Fruit fly (Drosophila melanogaster): ENCODE data around the gene RpS3A.

RpS3A gene

DNA sequence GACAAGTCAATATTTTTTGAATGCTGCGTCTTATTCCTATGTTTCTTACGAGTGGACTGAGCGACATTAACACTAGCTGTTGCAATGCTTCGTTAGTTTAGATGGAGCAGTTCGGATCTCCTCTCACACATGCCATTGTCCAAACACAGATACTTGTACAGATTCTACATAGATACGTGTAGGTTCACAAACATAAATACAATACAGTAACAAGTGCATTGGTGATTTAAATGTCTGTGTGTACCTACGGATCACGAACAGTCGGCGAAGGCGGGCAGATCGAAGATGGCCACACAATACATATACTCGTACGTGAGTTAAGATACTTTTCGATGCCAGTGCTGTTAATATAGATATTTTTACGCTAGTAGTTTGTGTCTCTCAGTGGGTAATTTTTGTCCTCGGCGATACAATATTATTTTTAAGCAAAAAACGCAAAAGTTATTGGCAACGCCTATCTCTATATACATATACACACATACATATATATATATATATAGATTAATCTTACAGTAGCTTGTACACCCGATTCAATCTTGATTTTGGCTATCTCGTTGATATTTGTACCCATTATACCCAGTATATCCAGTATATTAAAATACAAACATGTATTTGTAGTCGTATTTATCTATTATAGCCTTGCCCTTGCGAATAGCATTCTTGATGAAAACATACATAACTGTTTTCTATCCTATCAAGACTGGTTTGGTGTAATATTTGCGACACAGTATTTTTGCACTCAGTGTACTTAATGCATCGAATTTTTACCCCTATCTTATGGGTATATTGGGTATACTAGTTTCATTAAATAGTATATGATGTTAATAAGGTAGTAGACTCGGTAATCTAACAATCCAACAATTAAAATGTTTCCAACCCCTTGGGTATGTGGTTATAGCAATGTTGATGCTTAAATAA, 10.5 kb downstream of the RpS3A start, which contains the start of gene ci (continued):
- no peak for TF ChIP-seq CG1832 (GFP tag; optimal IDR thresholded peaks at IDR 0.05)
- no peak for TF ChIP-seq ab (GFP tag; optimal IDR thresholded peaks at IDR 0.05)
- TF ChIP-seq Six4 (GFP tag; optimal IDR thresholded peaks at IDR 0.05), result no peak
- TF ChIP-seq zfh1 (GFP tag; IDR thresholded peaks at IDR 0.05), result no peak
- TF ChIP-seq CG13296 (GFP tag; optimal IDR thresholded peaks at IDR 0.05), result peak; percentile 56
- TF ChIP-seq stc (GFP tag; IDR thresholded peaks at IDR 0.05), result no peak
- no peak for TF ChIP-seq Dll (GFP tag; IDR thresholded peaks at IDR 0.05; ENCODE audit: partially characterized antibody)
- TF ChIP-seq CG8388 (GFP tag; optimal IDR thresholded peaks at IDR 0.05), result peak; percentile 89
- no peak for TF ChIP-seq CG13123 (GFP tag; optimal IDR thresholded peaks at IDR 0.05)
- TF ChIP-seq PHDP (tag; optimal IDR thresholded peaks at IDR 0.05), result peak; percentile 0
- TF ChIP-seq wor (GFP tag; IDR thresholded peaks at IDR 0.05), result no peak
- TF ChIP-seq esg (GFP tag; conservative IDR thresholded peaks at IDR 0.05), result no peak
- no peak for TF ChIP-seq Hmx (GFP tag; optimal IDR thresholded peaks at IDR 0.05)
- TF ChIP-seq Lim3 (GFP tag; IDR thresholded peaks at IDR 0.05), result no peak
- TF ChIP-seq Vsx1 (GFP tag; optimal IDR thresholded peaks at IDR 0.05), result no peak
- no peak for TF ChIP-seq Myb (GFP tag; optimal IDR thresholded peaks at IDR 0.05)
- no peak for TF ChIP-seq Hr3 (GFP tag; optimal IDR thresholded peaks at IDR 0.05)
- TF ChIP-seq CG11560 (tag; IDR thresholded peaks at IDR 0.05), result no peak
- no peak for TF ChIP-seq jigr1 (GFP tag; IDR thresholded peaks at IDR 0.05)
- TF ChIP-seq salm (tag; optimal IDR thresholded peaks at IDR 0.05), result peak; percentile 43
- TF ChIP-seq NFAT (GFP tag; IDR thresholded peaks at IDR 0.05), result no peak
- TF ChIP-seq sens-2 (GFP tag; IDR thresholded peaks at IDR 0.05), result no peak
- TF ChIP-seq peb (GFP tag; IDR thresholded peaks at IDR 0.05), result 0 out of 2 replicates have a peak, but pooled peaks have one; percentile 25
- no peak for TF ChIP-seq dimm (GFP tag; IDR thresholded peaks at IDR 0.05)
- TF ChIP-seq CG10321 (GFP tag; IDR thresholded peaks at IDR 0.05), result no peak
- TF ChIP-seq CG31224 (GFP tag; IDR thresholded peaks at IDR 0.05), result no peak
- TF ChIP-seq CG6175 (GFP tag; IDR thresholded peaks at IDR 0.05), result no peak
- TF ChIP-seq bowl (GFP tag; IDR thresholded peaks at IDR 0.05), result no peak
- no peak for TF ChIP-seq aop (GFP tag; IDR thresholded peaks at IDR 0.05)
- no peak for TF ChIP-seq Ssrp (tag; optimal IDR thresholded peaks at IDR 0.05)
- no peak for TF ChIP-seq Hmr (GFP tag; optimal IDR thresholded peaks at IDR 0.05)
- TF ChIP-seq Lhr (GFP tag; optimal IDR thresholded peaks at IDR 0.05), result no peak
- peak; percentile 26 for TF ChIP-seq stwl (tag; optimal IDR thresholded peaks at IDR 0.05)
- TF ChIP-seq CG18764 (GFP tag; optimal IDR thresholded peaks at IDR 0.05), result no peak
- no peak for TF ChIP-seq fu2 (GFP tag; optimal IDR thresholded peaks at IDR 0.05)
- no peak for TF ChIP-seq CG1529 (GFP tag; optimal IDR thresholded peaks at IDR 0.05)
- TF ChIP-seq grau (tag; optimal IDR thresholded peaks at IDR 0.05), result peak; percentile 10
- TF ChIP-seq sug (tag; optimal IDR thresholded peaks at IDR 0.05), result peak; percentile 72
- peak; percentile 55 for TF ChIP-seq CG3838 (GFP tag; optimal IDR thresholded peaks at IDR 0.05)
- no peak for TF ChIP-seq klu (GFP tag; IDR thresholded peaks at IDR 0.05)
- no peak; the same call in 1 of the 2 replicates for TF ChIP-seq Bgb (GFP tag; IDR thresholded peaks at IDR 0.05; ENCODE audit: partially characterized antibody)
- TF ChIP-seq CG33213 (GFP tag; optimal IDR thresholded peaks at IDR 0.05), result peak; percentile 4
- peak; percentile 61 for TF ChIP-seq CG12299 (tag; optimal IDR thresholded peaks at IDR 0.05)
- peak; percentile 90 for TF ChIP-seq CG10543 (GFP tag; optimal IDR thresholded peaks at IDR 0.05)
- TF ChIP-seq mam (GFP tag; optimal IDR thresholded peaks at IDR 0.05), result no peak
- TF ChIP-seq CG1792 (GFP tag; optimal IDR thresholded peaks at IDR 0.05), result no peak
- TF ChIP-seq bbx (GFP tag; IDR thresholded peaks at IDR 0.05; ENCODE audit: partially characterized antibody), result no peak
- no peak for TF ChIP-seq CG13775 (GFP tag; optimal IDR thresholded peaks at IDR 0.05)
- TF ChIP-seq dmrt99B (tag; optimal IDR thresholded peaks at IDR 0.05), result peak; percentile 44
- peak; percentile 77 for TF ChIP-seq CG30020 (tag; optimal IDR thresholded peaks at IDR 0.05)

Measured in whole organism, embryonic.